Worm (Caenorhabditis elegans): ENCODE measurements around the gene Y71H2AM.12.

Y71H2AM.12 gene

DNA sequence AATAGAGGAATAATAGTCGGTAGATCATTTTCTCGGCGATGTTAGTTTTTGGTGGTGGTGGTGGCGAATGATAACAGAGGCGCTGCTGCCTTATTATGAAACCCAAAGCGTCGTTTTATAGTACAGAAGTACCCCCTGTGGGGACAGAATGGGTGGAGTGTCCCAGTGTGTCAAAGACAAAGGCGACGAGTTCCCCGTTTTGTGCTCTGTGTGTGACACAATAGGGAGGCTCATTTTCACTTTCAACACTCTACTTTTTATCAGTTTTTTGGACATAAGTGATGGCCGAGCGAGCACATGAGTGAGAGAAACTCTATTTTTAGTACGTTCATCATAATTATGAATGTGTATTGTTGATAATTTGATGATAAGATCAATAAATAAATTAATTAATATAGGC lies 26.8 kb upstream of the Y71H2AM.12 start, which contains the start of gene pho-9 (continued):
- TF ChIP-seq attf-5 (GFP tag; optimal IDR thresholded peaks at IDR 0.05) (peak; percentile 39), egl-44 (GFP tag; IDR thresholded peaks at IDR 0.05) (peak; percentile 44; the same call in 1 of the 2 replicates), F23B12.7 (tag; optimal IDR thresholded peaks at IDR 0.05; ENCODE audit: insufficient read depth) (no peak), B0336.3 (GFP tag; IDR thresholded peaks at IDR 0.05) (0 out of 2 replicates have a peak, but pooled peaks have one; percentile 44)

DNA sequence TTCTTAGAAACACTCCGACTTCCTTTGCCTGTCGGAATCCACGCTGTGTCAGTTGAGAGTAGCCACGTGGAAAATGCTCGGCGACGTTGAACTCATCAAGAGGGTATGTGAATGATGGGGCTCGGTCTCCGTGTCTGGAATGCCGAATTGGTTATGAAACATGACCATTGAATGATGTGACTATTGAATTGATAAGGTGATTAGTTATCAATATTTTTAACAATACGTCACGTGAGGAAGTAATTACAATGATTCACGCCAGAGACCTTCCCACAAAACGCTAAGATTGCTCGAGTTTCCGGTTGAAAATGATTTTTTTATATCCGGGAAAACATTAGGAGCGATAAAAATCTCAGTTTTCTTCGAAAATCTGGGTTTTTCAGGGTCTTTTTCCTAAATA lies 25.4 kb upstream of the Y71H2AM.12 start:
- TF ChIP-seq cebp-1 (GFP tag; IDR thresholded peaks at IDR 0.05) (0 out of 2 replicates have a peak, but pooled peaks have one; percentile 30), cebp-1 (tag; optimal IDR thresholded peaks at IDR 0.05) (peak; percentile 48), gei-17 (GFP tag; optimal IDR thresholded peaks at IDR 0.05) (no peak), C17E4.6 (GFP tag; IDR thresholded peaks at IDR 0.05) (no peak), T07F8.4 (tag; optimal IDR thresholded peaks at IDR 0.05) (no peak), nhr-80 (tag; optimal IDR thresholded peaks at IDR 0.05) (peak; percentile 52)

ce11 chrIII:2758092-2758491 lies 24.2 kb upstream of the Y71H2AM.12 start:
- TF ChIP-seq F57C9.4 (tag; optimal IDR thresholded peaks at IDR 0.05), result no peak
- TF ChIP-seq lin-26 (GFP tag; IDR thresholded peaks at IDR 0.05), result 0 out of 2 replicates have a peak, but pooled peaks have one; percentile 29

DNA sequence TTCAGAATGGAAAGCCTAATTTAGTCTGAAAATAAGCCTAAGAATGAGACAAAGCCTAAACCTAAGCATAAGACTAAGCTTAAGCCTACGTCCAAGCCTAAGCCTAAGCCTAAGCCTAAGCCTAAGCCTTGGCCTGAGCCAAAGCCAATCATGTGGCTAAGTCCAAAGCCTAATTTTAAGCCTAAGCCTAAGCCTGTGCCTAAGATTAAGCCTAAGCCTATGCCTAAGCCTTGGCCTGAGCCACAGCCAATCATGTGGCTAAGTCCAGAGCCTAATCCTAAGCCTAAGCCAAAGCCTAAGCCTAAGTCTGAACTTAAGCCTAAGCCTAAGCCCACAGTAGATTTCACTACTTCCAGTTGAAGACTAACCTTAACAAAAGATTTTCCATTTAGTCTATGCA lies 23.6 kb upstream of the Y71H2AM.12 start:
- TF ChIP-seq cebp-1 (GFP tag; IDR thresholded peaks at IDR 0.05) (no peak), cebp-1 (tag; optimal IDR thresholded peaks at IDR 0.05) (no peak), Y53G8AR.9 (GFP tag; conservative IDR thresholded peaks at IDR 0.05) (no peak), mcd-1 (GFP tag; IDR thresholded peaks at IDR 0.05) (no peak), aptf-2 (GFP tag; conservative IDR thresholded peaks at IDR 0.05) (no peak), attf-3 (GFP tag; conservative IDR thresholded peaks at IDR 0.05) (no peak), repo-1 (tag; optimal IDR thresholded peaks at IDR 0.05) (no peak), K12H6.12 (tag; optimal IDR thresholded peaks at IDR 0.05) (no peak), ceh-91 (GFP tag; IDR thresholded peaks at IDR 0.05) (no peak), T07F8.4 (tag; optimal IDR thresholded peaks at IDR 0.05) (no peak), F49E8.2 (tag; optimal IDR thresholded peaks at IDR 0.05; ENCODE audit: insufficient read depth) (no peak), B0336.3 (GFP tag; IDR thresholded peaks at IDR 0.05) (no peak), zim-3 (tag; optimal IDR thresholded peaks at IDR 0.05) (no peak), atf-7 (tag; optimal IDR thresholded peaks at IDR 0.05) (no peak), F55B11.4 (tag; optimal IDR thresholded peaks at IDR 0.05; ENCODE audit: borderline replicate concordance, insufficient read depth) (no peak), lin-35 (GFP tag; optimal IDR thresholded peaks at IDR 0.05) (no peak), snpc-1.1 (tag; optimal IDR thresholded peaks at IDR 0.05; ENCODE audit: insufficient read depth) (no peak), nhr-120 (GFP tag; IDR thresholded peaks at IDR 0.05) (no peak), ZK185.1 (tag; optimal IDR thresholded peaks at IDR 0.05; ENCODE audit: poor library complexity, severe bottlenecking) (no peak), nhr-27 (tag; optimal IDR thresholded peaks at IDR 0.05) (no peak), dpl-1 (GFP tag; optimal IDR thresholded peaks at IDR 0.05) (no peak)

- TF ChIP-seq K12H6.12 (tag; optimal IDR thresholded peaks at IDR 0.05), result no peak
- no peak for TF ChIP-seq mxl-1 (tag; optimal IDR thresholded peaks at IDR 0.05)
These were observed 22.4 kb upstream of the Y71H2AM.12 start, which contains the start of gene gldi-9 for ce11 chrIII:2756260-2756659. Gene gldi-9, minus strand, starts transcription at chrIII:2756360.

ce11 chrIII:2746553-2746952 lies 12.7 kb upstream of the Y71H2AM.12 start, which contains the start of gene Y71H2AM.14:
Gene Y71H2AM.14, minus strand, starts transcription at chrIII:2746653.
- TF ChIP-seq nhr-90 (tag; optimal IDR thresholded peaks at IDR 0.05) (no peak), hlh-12 (tag; optimal IDR thresholded peaks at IDR 0.05) (no peak), ztf-26 (tag; optimal IDR thresholded peaks at IDR 0.05) (no peak), F10E7.11 (tag; optimal IDR thresholded peaks at IDR 0.05) (no peak)

All from whole organism, young adult.